Worm (Caenorhabditis elegans) whole organism, L1 larva: ENCODE results near the gene D1054.8.
A peak's percentile ranks its signal among the peaks of the same experiment; 100 is the strongest.

Experiments
- aly-2 ChIP-seq: fragments of 150-350 bp; optimal IDR thresholded peaks from 2 replicates; lab custom pipeline; 2014; ENCODE audit warnings: missing biosample characterization, missing genetic modification characterization
- ces-1 ChIP-seq: fragments of 150-350 bp; optimal IDR thresholded peaks from 2 replicates; lab custom pipeline; 2014; ENCODE audit warnings: missing biosample characterization, missing genetic modification reagents, missing genetic modification characterization
- nhr-11 ChIP-seq: fragments of 150-350 bp; optimal IDR thresholded peaks from 2 replicates; lab custom pipeline; 2014; ENCODE audit warnings: missing biosample characterization, missing genetic modification characterization
- nhr-47 ChIP-seq: sonication (generic microtip); optimal IDR thresholded peaks from 2 replicates; lab custom pipeline; 2016; ENCODE audit warnings: mild to moderate bottlenecking, missing genetic modification characterization, moderate library complexity, missing compliant biosample characterization
- pqm-1 ChIP-seq: sonication (generic microtip); optimal IDR thresholded peaks from 3 replicates; lab custom pipeline; 2017; ENCODE audit warnings: missing biosample characterization, missing genetic modification characterization

DNA sequence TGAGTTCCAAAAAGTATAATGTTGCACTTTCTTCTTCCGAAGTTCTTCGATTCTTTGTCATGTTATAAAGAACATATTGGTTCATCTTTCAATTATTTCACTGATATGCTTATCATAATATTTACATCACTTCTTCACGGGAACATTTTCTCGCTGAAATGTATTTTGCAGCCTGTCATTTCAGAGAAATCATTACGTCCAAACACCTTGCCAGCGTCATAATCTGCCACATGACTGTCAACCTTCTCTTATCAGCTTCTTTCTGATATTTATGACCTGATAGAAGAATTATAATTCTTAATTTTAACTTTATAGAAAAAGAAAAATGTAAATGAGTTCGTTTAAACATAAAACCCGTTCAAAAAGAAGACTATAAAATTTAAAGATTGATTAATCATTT is 17.9 kb downstream of the D1054.8 start:
- TF ChIP-seq ces-1 (GFP tag; lab: Kevin White, UChicago) (no peak), nhr-47 (no peak), pqm-1 (tag; lab: Kevin White, UChicago) (peak; percentile 76), nhr-11 (tag; lab: Kevin White, UChicago) (no peak), aly-2 (tag; lab: Kevin White, UChicago) (no peak)
